Fruit fly (Drosophila melanogaster): ENCODE data around the gene ninaB.

Gene ninaB

DNA sequence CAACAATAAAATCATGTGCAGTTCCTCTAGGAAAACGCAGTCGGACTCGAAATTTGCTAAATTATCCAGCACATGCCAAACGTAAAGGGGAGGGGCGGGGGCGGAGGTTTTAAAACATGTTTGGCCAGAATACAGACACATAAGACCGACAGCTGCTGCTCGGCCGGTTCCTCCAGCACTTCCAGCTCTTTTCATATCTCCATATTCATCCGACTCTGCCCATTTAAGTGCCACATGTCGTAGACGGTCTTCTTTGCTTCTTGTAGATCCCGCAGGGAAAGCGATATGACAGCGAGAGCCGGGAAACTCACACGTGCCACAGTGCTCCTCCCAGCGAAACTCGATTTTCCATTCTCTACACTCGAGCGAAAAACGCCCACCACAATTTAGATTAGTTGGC is 18.7 kb downstream of the ninaB start:
- no peak for TF ChIP-seq Hr96 (GFP tag; optimal IDR thresholded peaks at IDR 0.05)
- no peak for TF ChIP-seq Crg-1 (GFP tag; optimal IDR thresholded peaks at IDR 0.05)
- TF ChIP-seq bab1 (GFP tag; optimal IDR thresholded peaks at IDR 0.05): no peak
- TF ChIP-seq toe (GFP tag; optimal IDR thresholded peaks at IDR 0.05): no peak
- TF ChIP-seq Clk (GFP tag; optimal IDR thresholded peaks at IDR 0.05): no peak
- no peak for TF ChIP-seq ovo (GFP tag; optimal IDR thresholded peaks at IDR 0.05)
- TF ChIP-seq CG14711 (tag; optimal IDR thresholded peaks at IDR 0.05): no peak
- no peak for TF ChIP-seq cnc (optimal IDR thresholded peaks at IDR 0.05)
- TF ChIP-seq CG7045 (GFP tag; optimal IDR thresholded peaks at IDR 0.05): no peak
- TF ChIP-seq kay (GFP tag; ENCODE audit: borderline replicate concordance): no peak
- no peak for TF ChIP-seq CG5204 (GFP tag; optimal IDR thresholded peaks at IDR 0.05)
- TF ChIP-seq pad (GFP tag; optimal IDR thresholded peaks at IDR 0.05): no peak
- no peak for TF ChIP-seq CG7101 (tag; optimal IDR thresholded peaks at IDR 0.05)
- TF ChIP-seq CG12768 (GFP tag; optimal IDR thresholded peaks at IDR 0.05): no peak
- no peak for TF ChIP-seq tj (GFP tag; optimal IDR thresholded peaks at IDR 0.05)
- TF ChIP-seq CG11617 (GFP tag; optimal IDR thresholded peaks at IDR 0.05): no peak
- no peak for TF ChIP-seq Mnt (GFP tag; optimal IDR thresholded peaks at IDR 0.05)

- peak; percentile 93 for TF ChIP-seq tj (GFP tag; optimal IDR thresholded peaks at IDR 0.05)
- no peak for TF ChIP-seq cic (GFP tag; optimal IDR thresholded peaks at IDR 0.05)
- no peak for TF ChIP-seq CG7045 (GFP tag; optimal IDR thresholded peaks at IDR 0.05)
- TF ChIP-seq CG14711 (tag; optimal IDR thresholded peaks at IDR 0.05): no peak
- no peak for TF ChIP-seq Clk (GFP tag; optimal IDR thresholded peaks at IDR 0.05)
Observed at dm6 chr3R:13720798-13721197, 20.4 kb downstream of the ninaB start.

dm6 chr3R:13721998-13722397 is 21.6 kb downstream of the ninaB start:
- TF ChIP-seq CG5204 (GFP tag; optimal IDR thresholded peaks at IDR 0.05) (no peak), Clk (GFP tag; optimal IDR thresholded peaks at IDR 0.05) (no peak), pad (GFP tag; optimal IDR thresholded peaks at IDR 0.05) (no peak), CG12768 (GFP tag; optimal IDR thresholded peaks at IDR 0.05) (no peak), kay (GFP tag; ENCODE audit: borderline replicate concordance) (no peak), Mnt (GFP tag; optimal IDR thresholded peaks at IDR 0.05) (no peak), cic (GFP tag; optimal IDR thresholded peaks at IDR 0.05) (no peak), CG1620 (GFP tag; optimal IDR thresholded peaks at IDR 0.05) (no peak), CG11617 (GFP tag; optimal IDR thresholded peaks at IDR 0.05) (no peak), tj (GFP tag; optimal IDR thresholded peaks at IDR 0.05) (no peak), ovo (GFP tag; optimal IDR thresholded peaks at IDR 0.05) (no peak), toe (GFP tag; optimal IDR thresholded peaks at IDR 0.05) (no peak), CG14711 (tag; optimal IDR thresholded peaks at IDR 0.05) (no peak), Hr96 (GFP tag; optimal IDR thresholded peaks at IDR 0.05) (no peak), cnc (optimal IDR thresholded peaks at IDR 0.05) (no peak), bab1 (GFP tag; optimal IDR thresholded peaks at IDR 0.05) (no peak)

- no peak for TF ChIP-seq Hr96 (GFP tag; optimal IDR thresholded peaks at IDR 0.05)
- TF ChIP-seq tj (GFP tag; optimal IDR thresholded peaks at IDR 0.05): peak; percentile 95
Observed at dm6 chr3R:13722451-13722850, 22.1 kb downstream of the ninaB start.

dm6 chr3R:13724029-13724638 is 23.8 kb downstream of the ninaB start:
- TF ChIP-seq Hr96 (GFP tag; optimal IDR thresholded peaks at IDR 0.05): no peak
- TF ChIP-seq CG11617 (GFP tag; optimal IDR thresholded peaks at IDR 0.05): no peak
- no peak for TF ChIP-seq pad (GFP tag; optimal IDR thresholded peaks at IDR 0.05)
- no peak for TF ChIP-seq CG12768 (GFP tag; optimal IDR thresholded peaks at IDR 0.05)
- TF ChIP-seq CG1620 (GFP tag; optimal IDR thresholded peaks at IDR 0.05): no peak
- peak; percentile 7 for TF ChIP-seq kay (GFP tag; ENCODE audit: borderline replicate concordance)

dm6 chr3R:13726795-13727194 is 26.4 kb downstream of the ninaB start:
- TF ChIP-seq CG5204 (GFP tag; optimal IDR thresholded peaks at IDR 0.05): no peak
- TF ChIP-seq pad (GFP tag; optimal IDR thresholded peaks at IDR 0.05): no peak
- TF ChIP-seq ovo (GFP tag; optimal IDR thresholded peaks at IDR 0.05): no peak

- TF ChIP-seq ovo (GFP tag; optimal IDR thresholded peaks at IDR 0.05): peak; percentile 48
- no peak for TF ChIP-seq CG11617 (GFP tag; optimal IDR thresholded peaks at IDR 0.05)
- TF ChIP-seq tj (GFP tag; optimal IDR thresholded peaks at IDR 0.05): peak; percentile 99
Observed at dm6 chr3R:13728897-13729296, 28.5 kb downstream of the ninaB start.

dm6 chr3R:13730005-13730404 is 29.6 kb downstream of the ninaB start:
- TF ChIP-seq tj (GFP tag; optimal IDR thresholded peaks at IDR 0.05) (peak; percentile 56), cnc (optimal IDR thresholded peaks at IDR 0.05) (no peak), Crg-1 (GFP tag; optimal IDR thresholded peaks at IDR 0.05) (no peak), ovo (GFP tag; optimal IDR thresholded peaks at IDR 0.05) (no peak), CG7101 (tag; optimal IDR thresholded peaks at IDR 0.05) (no peak), bab1 (GFP tag; optimal IDR thresholded peaks at IDR 0.05) (no peak)
